Worm (Caenorhabditis elegans): ENCODE results near the gene C03C10.7.

Gene C03C10.7

DNA sequence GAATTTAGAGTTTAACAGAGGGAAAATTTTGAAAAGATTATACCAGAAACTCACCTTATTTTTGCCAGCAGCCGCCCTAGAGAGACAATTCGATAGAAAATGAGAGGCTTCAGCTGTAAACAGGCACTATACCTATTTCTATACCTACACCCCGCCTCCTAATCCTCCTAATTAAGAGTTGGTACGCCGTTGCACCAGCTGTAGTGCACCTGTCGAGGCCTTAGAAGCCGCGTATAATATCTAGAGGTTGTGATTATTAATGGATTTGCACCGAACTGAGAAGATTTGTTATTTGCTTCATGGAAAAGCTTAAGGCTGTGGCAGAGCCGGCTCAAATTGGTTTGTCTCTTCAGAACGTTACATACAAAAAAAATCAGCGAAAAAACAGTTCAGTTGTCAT, 3.8 kb upstream of the C03C10.7 start, which contains the start of gene C03C10.5:
C03C10.5 (minus strand) TSS at position 101 of the 400 bp plus-strand sequence.
- TF ChIP-seq flt-1 (GFP tag; IDR thresholded peaks at IDR 0.05): no peak
- TF ChIP-seq hnd-1 (tag; optimal IDR thresholded peaks at IDR 0.05): no peak
- no peak for TF ChIP-seq scrt-1 (GFP tag; IDR thresholded peaks at IDR 0.05)
- no peak for TF ChIP-seq F13C5.2 (tag; optimal IDR thresholded peaks at IDR 0.05)
- TF ChIP-seq ceh-13 (GFP tag; optimal IDR thresholded peaks at IDR 0.05): no peak
- no peak for TF ChIP-seq tbx-11 (GFP tag; IDR thresholded peaks at IDR 0.05)
- no peak for TF ChIP-seq ceh-36 (tag; optimal IDR thresholded peaks at IDR 0.05)

DNA sequence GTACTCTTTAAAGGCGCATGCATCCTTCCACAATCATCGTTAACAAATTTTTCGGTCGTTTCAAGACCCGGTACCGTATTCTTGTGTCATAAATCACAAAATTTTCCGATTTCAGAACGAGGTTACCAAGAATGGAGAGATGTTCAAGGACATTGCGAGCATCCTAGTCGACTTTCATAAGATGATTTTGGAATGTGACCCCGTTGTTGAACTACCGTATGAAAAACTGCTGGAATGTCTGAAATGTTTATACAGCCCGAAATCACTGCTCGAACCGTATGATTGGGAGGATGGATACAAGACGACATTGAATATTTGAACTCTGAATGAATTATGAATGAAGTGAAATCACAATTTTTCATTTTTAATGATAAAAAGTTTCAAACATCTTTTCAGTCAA, 2.9 kb upstream of the C03C10.7 start:
- TF ChIP-seq ama-1 (optimal IDR thresholded peaks at IDR 0.05): peak; percentile 86
- no peak for TF ChIP-seq ets-7 (tag; optimal IDR thresholded peaks at IDR 0.05)

DNA sequence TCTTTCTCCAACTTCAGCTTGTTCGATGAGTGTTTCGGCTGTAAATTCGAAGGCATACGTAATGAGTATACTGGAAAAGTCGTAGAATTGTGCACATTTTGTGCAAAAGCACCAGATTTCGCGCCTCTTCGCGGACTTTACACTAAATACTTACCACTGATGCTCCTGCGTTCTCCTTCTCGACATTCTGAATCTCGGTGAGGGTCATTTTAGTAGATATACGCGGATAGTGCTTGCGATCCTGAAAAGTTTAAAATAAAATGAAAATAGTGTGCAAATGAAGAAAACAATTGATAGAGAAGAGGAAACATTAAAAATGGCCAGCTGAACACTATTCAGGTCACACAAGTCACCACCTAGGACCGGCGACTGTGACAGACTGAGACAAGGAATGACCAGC, 1.2 kb upstream of the C03C10.7 start, which contains the start of gene rnr-2:
rnr-2 (minus strand) TSS at position 241 of the 400 bp plus-strand sequence.
- TF ChIP-seq hmg-4 (GFP tag; optimal IDR thresholded peaks at IDR 0.05) (no peak), ama-1 (optimal IDR thresholded peaks at IDR 0.05) (peak; percentile 80)

- no peak for TF ChIP-seq B0310.2 (tag; optimal IDR thresholded peaks at IDR 0.05)
- TF ChIP-seq hmg-4 (GFP tag; optimal IDR thresholded peaks at IDR 0.05): no peak
- no peak for TF ChIP-seq pes-1 (GFP tag; IDR thresholded peaks at IDR 0.05)
- TF ChIP-seq F13C5.2 (tag; optimal IDR thresholded peaks at IDR 0.05): no peak
- TF ChIP-seq ets-7 (tag; optimal IDR thresholded peaks at IDR 0.05): no peak
- TF ChIP-seq ama-1 (optimal IDR thresholded peaks at IDR 0.05): no peak
- no peak for TF ChIP-seq flt-1 (GFP tag; IDR thresholded peaks at IDR 0.05)
- no peak for TF ChIP-seq hnd-1 (tag; optimal IDR thresholded peaks at IDR 0.05)
- TF ChIP-seq sea-1 (GFP tag; conservative IDR thresholded peaks at IDR 0.05): no peak
- no peak for TF ChIP-seq aly-1 (tag; optimal IDR thresholded peaks at IDR 0.05)
- TF ChIP-seq tbx-11 (GFP tag; IDR thresholded peaks at IDR 0.05): no peak
Observed at ce11 chrIII:4096370-4096842, 561 bp downstream of the C03C10.7 start.

- TF ChIP-seq tra-4 (tag; optimal IDR thresholded peaks at IDR 0.05) (no peak), tbx-37 (GFP tag; conservative IDR thresholded peaks at IDR 0.05) (no peak), ceh-36 (tag; optimal IDR thresholded peaks at IDR 0.05) (no peak), scrt-1 (GFP tag; IDR thresholded peaks at IDR 0.05) (no peak), ama-1 (optimal IDR thresholded peaks at IDR 0.05) (no peak)
Observed at ce11 chrIII:4098107-4098620, 2.3 kb downstream of the C03C10.7 start, which contains the start of gene rei-1. Gene rei-1, minus strand, starts transcription at chrIII:4098190.

DNA sequence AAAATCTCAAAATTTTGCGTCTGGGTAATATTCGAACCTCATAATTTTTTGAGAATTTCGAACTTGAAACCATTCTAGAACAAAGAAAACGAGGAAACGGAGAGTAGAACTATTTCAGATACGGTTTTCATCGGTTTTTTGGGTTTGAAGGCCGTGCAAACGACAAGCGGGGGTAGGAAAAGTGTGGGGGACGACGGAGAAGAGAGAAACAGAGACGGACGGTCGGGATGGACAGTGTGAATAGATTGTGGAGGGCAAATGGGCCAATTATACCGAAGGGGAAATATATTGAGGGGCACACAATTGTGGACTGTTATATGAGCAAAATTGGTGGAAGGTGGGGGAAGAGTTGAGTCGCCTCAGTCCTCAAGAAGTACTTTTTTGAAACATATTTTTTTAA, 2.9 kb downstream of the C03C10.7 start:
- TF ChIP-seq tra-4 (tag; optimal IDR thresholded peaks at IDR 0.05) (no peak), aly-1 (tag; optimal IDR thresholded peaks at IDR 0.05) (peak; percentile 26)

DNA sequence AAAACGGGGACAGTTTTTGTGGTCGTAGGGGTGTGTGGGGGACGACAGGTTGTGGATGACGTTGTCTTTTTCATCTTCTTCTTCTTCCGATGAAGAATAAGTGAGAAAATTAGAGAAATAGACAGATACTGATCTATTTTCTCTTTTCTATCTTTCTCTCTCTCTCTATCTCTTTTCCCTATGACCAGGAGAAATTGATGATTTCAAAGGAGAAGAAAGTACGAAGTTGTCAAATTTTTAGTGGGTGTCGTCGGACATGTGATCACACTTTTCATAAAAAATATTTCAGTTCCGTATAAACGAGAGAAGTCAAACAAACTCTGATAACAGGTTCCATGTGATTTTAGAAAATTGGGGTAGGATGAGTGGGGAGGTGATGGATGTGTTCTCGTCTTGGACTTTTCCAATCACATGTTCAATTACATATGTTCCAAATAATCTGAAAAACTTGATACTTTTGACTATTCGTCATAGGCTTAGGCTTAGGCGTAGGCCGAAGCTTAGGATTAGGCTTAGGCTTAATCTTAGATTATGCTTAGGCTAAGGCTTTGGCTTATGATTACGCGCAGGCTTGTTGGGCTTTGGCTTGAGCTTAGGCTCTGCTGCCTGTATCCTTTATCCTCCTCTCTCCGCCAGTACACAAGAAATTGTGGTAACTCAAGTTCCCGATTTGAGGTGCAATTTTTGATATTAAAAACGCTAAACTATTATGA, 4.2 kb downstream of the C03C10.7 start:
- TF ChIP-seq ceh-36 (tag; optimal IDR thresholded peaks at IDR 0.05): peak; percentile 64
- TF ChIP-seq ets-7 (tag; optimal IDR thresholded peaks at IDR 0.05): no peak
- TF ChIP-seq flt-1 (GFP tag; IDR thresholded peaks at IDR 0.05): no peak

DNA sequence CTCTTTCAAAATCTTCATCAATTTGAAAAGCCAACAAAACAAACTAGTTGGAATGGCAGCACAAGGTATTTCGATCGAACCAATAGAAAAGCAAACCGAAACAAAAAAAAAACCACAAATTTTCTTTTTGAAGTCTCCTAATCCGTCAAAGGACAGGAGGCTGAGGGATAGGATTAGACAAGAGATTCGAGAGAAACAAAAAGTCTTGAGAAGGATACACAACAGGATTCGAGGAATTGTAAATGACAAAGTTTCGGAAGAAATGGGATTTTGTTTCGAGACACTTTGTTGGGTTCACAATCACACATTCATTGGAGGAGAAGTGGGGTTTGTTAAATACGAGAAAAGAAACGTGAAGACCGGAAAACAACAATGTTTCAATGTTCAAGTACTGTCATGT, 5.2 kb downstream of the C03C10.7 start:
- TF ChIP-seq F13C5.2 (tag; optimal IDR thresholded peaks at IDR 0.05) (no peak), ceh-36 (tag; optimal IDR thresholded peaks at IDR 0.05) (peak; percentile 7), hmg-4 (GFP tag; optimal IDR thresholded peaks at IDR 0.05) (no peak)

ce11 chrIII:4102039-4102438, 6.2 kb downstream of the C03C10.7 start:
- no peak for TF ChIP-seq ama-1 (optimal IDR thresholded peaks at IDR 0.05)

ce11 chrIII:4103171-4103570, 7.3 kb downstream of the C03C10.7 start:
- TF ChIP-seq tra-4 (tag; optimal IDR thresholded peaks at IDR 0.05) (no peak), ama-1 (optimal IDR thresholded peaks at IDR 0.05) (no peak), hmg-4 (GFP tag; optimal IDR thresholded peaks at IDR 0.05) (no peak), scrt-1 (GFP tag; IDR thresholded peaks at IDR 0.05) (no peak), flt-1 (GFP tag; IDR thresholded peaks at IDR 0.05) (no peak), F13C5.2 (tag; optimal IDR thresholded peaks at IDR 0.05) (no peak), pes-1 (GFP tag; IDR thresholded peaks at IDR 0.05) (no peak), ets-7 (tag; optimal IDR thresholded peaks at IDR 0.05) (no peak), ceh-36 (tag; optimal IDR thresholded peaks at IDR 0.05) (no peak), tbx-37 (GFP tag; conservative IDR thresholded peaks at IDR 0.05) (no peak), tbx-11 (GFP tag; IDR thresholded peaks at IDR 0.05) (no peak), B0310.2 (tag; optimal IDR thresholded peaks at IDR 0.05) (no peak), aly-1 (tag; optimal IDR thresholded peaks at IDR 0.05) (no peak), sea-1 (GFP tag; conservative IDR thresholded peaks at IDR 0.05) (no peak), hnd-1 (tag; optimal IDR thresholded peaks at IDR 0.05) (no peak), hmbx-1 (tag; optimal IDR thresholded peaks at IDR 0.05) (no peak), ceh-13 (GFP tag; optimal IDR thresholded peaks at IDR 0.05) (no peak)

Measured in whole organism, early embryonic.